Fruit fly (Drosophila melanogaster) Kc167 (cell line): ENCODE measurements around the gene CG31673.

Experiments
- Myc ChIP-seq: fragments of >200 bp; optimal IDR thresholded peaks from 2 replicates; lab custom pipeline; 2017; ENCODE audit warnings: missing external identifiers
- Sin3A ChIP-seq: fragments of >200 bp; optimal IDR thresholded peaks from 2 replicates; lab custom pipeline; 2018; ENCODE audit warnings: missing external identifiers
- h ChIP-seq: fragments of >200 bp; optimal IDR thresholded peaks from 3 replicates; lab custom pipeline; 2018; ENCODE audit warnings: missing external identifiers
- insv ChIP-seq: fragments of >200 bp; optimal IDR thresholded peaks from 3 replicates; lab custom pipeline; 2018; ENCODE audit warnings: missing external identifiers
- psq ChIP-seq: fragments of >200 bp; optimal IDR thresholded peaks from 2 replicates; lab custom pipeline; 2017; ENCODE audit warnings: missing external identifiers
- ttk ChIP-seq: sonication (Bioruptor generic); optimal IDR thresholded peaks from 2 replicates; lab custom pipeline; 2017; ENCODE audit warnings: missing external identifiers

The CG31673 gene

DNA sequence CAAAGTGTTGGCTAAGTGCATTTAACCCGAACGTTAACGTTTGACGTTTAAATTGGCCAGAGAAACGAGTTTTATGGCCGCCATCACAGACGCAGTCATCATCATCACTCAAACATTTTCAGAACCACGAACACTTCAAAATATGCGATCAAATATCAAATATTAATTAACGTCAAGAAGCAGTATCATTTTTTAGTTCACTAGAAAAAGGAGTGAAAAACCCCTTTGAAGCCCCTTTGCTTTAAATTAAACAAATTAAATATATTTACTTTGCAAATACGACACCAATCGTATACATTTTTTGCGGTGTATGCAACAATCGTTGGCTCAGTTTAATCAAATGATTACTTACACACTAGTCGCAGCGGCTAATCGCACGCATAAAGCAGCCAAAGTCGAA is 15.0 kb downstream of the CG31673 start:
- no peak for TF ChIP-seq insv (lab: Kevin White, UChicago)
- TF ChIP-seq Myc (lab: Kevin White, UChicago) = no peak
- TF ChIP-seq Sin3A (lab: Kevin White, UChicago) = no peak
- TF ChIP-seq h (lab: Kevin White, UChicago) = no peak
- no peak for TF ChIP-seq psq (lab: Kevin White, UChicago)
- TF ChIP-seq ttk (lab: Kevin White, UChicago) = no peak

DNA sequence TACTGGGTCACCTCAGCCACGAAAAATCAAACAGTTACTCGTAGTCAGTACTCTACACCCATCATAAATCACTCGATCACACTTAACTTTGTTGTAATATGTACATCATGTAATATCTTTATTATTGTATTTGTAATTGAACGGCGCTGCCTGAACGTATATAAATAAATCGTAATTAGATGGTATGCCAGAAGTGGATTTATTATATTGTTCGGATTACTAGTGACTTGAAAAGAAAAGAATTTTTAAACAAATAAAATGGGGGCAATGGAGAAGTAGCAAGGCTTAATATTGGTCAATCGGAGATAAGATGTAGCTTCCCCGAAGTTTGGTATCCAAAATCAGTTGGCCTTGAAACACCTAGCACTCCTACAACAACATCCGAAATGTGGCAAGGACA is 19.6 kb downstream of the CG31673 start, which contains the start of gene CG14402:
Gene CG14402 (plus strand): TSS at position 301 of the 400 bp plus-strand sequence.
- TF ChIP-seq insv (lab: Kevin White, UChicago) (no peak), psq (lab: Kevin White, UChicago) (no peak), Myc (lab: Kevin White, UChicago) (no peak)

DNA sequence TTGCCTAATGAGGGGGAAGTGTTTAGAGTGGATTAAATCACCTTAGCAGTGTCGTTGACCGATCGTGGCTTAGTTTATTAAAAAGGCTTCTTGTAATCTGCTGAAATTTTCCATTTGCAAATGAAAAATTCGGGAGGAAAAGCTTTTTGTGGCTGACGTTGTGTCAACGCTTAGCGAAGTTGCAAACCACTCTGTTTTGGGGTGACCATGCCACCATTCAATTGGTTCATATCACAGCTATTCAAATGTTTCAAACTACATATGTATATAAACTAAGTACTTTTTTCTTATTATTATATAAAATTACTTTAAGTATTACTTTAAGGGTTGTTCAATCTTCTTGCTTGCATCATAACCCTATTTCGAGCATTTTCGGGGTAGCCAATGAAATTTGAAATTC is 22.2 kb downstream of the CG31673 start:
- no peak for TF ChIP-seq insv (lab: Kevin White, UChicago)
- no peak for TF ChIP-seq psq (lab: Kevin White, UChicago)
- no peak for TF ChIP-seq Sin3A (lab: Kevin White, UChicago)
- no peak for TF ChIP-seq ttk (lab: Kevin White, UChicago)
- no peak for TF ChIP-seq h (lab: Kevin White, UChicago)
- no peak for TF ChIP-seq Myc (lab: Kevin White, UChicago)

dm6 chr2L:20852092-20852628 is 22.8 kb downstream of the CG31673 start, which contains the start of gene twit:
Gene twit (plus strand): TSS chr2L:20852578.
- TF ChIP-seq insv (lab: Kevin White, UChicago) (no peak), ttk (lab: Kevin White, UChicago) (no peak), Myc (lab: Kevin White, UChicago) (no peak), Sin3A (lab: Kevin White, UChicago) (no peak), psq (lab: Kevin White, UChicago) (no peak), h (lab: Kevin White, UChicago) (no peak)

DNA sequence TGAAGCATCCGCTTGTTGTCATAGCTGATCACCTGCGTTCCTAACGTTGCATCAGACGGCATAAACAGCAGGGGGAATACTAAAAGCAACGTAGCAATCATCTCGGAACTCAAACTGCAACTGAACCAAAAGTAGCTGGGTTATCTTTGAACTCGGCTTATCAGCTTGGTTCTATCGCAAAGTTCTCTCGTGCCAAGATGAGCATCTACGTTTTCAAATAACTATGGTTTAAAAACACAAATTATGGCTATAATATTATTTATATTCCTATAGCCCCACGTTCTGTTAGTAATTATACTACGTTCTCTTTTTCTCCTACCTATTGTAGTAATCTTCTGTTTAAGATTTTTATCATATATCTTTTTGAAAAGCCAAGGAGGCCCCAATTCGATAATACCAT is 28.4 kb downstream of the CG31673 start, which contains the start of gene CG14400:
Gene CG14400 (minus strand): TSS at position 101 of the 400 bp plus-strand sequence.
- TF ChIP-seq Myc (lab: Kevin White, UChicago) (no peak), h (lab: Kevin White, UChicago) (no peak), Sin3A (lab: Kevin White, UChicago) (no peak), insv (lab: Kevin White, UChicago) (no peak), ttk (lab: Kevin White, UChicago) (no peak), psq (lab: Kevin White, UChicago) (no peak)

dm6 chr2L:20858371-20859340 is 29.2 kb downstream of the CG31673 start, which contains the start of gene bero:
Gene bero (plus strand): TSS chr2L:20858695.
- no peak for TF ChIP-seq Myc (lab: Kevin White, UChicago)
- TF ChIP-seq Sin3A (lab: Kevin White, UChicago) = no peak
- no peak for TF ChIP-seq insv (lab: Kevin White, UChicago)

DNA sequence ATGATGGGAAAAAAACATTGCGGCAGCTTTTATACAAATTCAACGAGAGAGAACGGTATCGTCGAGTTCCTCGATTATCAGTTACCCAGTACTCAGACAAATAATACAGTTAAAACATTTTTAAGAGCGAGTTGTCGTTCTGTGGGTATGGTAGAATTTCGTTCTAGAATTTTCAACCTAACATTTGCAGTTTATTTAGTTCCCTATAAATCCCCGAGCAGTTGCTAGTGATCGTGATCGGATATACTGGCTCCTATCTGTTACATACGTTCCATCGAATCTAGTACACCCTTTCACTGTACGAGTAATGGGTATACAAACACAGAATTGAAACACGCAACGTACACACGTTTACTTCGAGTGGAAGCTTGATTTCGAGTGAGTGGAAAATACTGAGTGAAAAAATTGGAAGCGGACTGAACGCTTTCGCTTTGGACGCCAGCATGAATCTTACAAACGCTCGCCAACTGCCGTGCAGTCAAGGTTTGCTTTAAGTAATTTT is 35.4 kb downstream of the CG31673 start, which contains the start of gene CG9338:
Gene CG9338 (plus strand): TSS at position 452 of the 502 bp plus-strand sequence.
- TF ChIP-seq h (lab: Kevin White, UChicago) (no peak), ttk (lab: Kevin White, UChicago) (no peak), Myc (lab: Kevin White, UChicago) (no peak), insv (lab: Kevin White, UChicago) (no peak), Sin3A (lab: Kevin White, UChicago) (no peak), psq (lab: Kevin White, UChicago) (no peak)

DNA sequence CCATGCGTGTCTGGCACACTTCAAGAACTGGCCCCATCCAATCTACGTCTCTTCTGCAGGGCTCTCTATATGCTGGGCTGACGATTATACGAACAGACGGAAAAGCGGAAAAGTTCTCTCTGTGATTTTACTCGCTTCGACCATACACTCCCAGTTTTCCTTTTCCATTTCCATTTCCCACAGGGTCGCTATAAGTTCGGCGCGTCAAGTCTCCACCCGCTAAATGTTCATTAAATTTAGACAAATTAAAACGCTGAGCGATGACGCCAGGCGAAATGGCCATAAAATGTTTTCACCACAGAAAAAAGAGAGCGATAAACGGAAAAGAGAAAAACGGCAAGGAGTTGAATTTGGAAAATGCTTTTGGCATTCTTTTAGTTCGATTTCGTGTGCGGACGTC is 38.0 kb downstream of the CG31673 start, which contains the start of gene CG31675:
Gene CG31675 (plus strand): TSS at position 375 of the 400 bp plus-strand sequence.
- no peak for TF ChIP-seq insv (lab: Kevin White, UChicago)
- TF ChIP-seq h (lab: Kevin White, UChicago) = no peak
- no peak for TF ChIP-seq psq (lab: Kevin White, UChicago)
- no peak for TF ChIP-seq ttk (lab: Kevin White, UChicago)
- no peak for TF ChIP-seq Sin3A (lab: Kevin White, UChicago)
- no peak for TF ChIP-seq Myc (lab: Kevin White, UChicago)

- TF ChIP-seq Myc (lab: Kevin White, UChicago) (no peak), psq (lab: Kevin White, UChicago) (no peak), h (lab: Kevin White, UChicago) (no peak), ttk (lab: Kevin White, UChicago) (no peak)
These were observed 39.5 kb downstream of the CG31673 start for dm6 chr2L:20868921-20869320.

DNA sequence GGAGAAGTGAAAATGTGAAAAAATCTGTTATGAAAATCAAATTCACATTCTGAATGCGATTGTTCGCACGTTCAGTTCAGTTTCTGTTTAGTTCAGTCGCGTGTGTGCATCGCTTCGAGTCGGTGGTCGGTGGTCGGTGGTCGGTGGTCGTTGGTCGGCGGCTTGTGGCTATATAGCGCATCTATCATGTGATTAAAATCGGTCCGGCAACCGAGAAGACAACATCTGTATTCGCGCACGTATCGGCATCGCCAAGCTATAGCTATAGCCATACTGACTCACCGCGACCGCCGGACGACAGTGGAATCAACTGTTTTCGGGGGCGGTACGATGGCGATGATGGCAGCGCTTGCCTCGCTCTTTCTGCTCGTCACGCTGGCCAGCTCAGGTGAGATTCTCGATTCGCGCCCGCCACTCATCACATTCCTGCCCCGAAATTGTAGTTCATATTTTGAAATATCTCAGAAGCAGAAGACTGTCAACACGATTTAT is 40.4 kb downstream of the CG31673 start, which contains the start of gene CG14401:
Gene CG14401 (plus strand): TSS at position 51 of the 492 bp plus-strand sequence.
- TF ChIP-seq Myc (lab: Kevin White, UChicago) (no peak), Sin3A (lab: Kevin White, UChicago) (no peak), psq (lab: Kevin White, UChicago) (no peak), h (lab: Kevin White, UChicago) (no peak), insv (lab: Kevin White, UChicago) (no peak), ttk (lab: Kevin White, UChicago) (no peak)

DNA sequence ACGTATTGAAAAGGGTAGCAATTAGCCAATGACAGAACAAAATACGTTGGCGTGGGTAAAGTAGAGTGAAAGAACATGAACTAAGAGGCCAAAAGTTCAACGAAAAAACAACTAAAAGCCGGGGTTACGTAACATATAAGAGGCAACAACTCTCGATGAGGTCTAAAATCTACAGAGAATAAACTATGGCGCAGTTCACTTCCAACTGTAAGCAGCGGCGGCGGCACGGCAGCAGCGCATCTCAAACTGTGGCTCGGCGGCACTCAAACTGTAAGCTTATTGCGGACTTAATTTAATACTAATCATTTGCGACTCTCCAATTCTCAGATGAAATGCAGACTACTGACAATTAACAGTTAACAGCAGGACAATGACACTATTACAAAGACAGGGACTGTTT is 45.1 kb downstream of the CG31673 start:
- no peak for TF ChIP-seq insv (lab: Kevin White, UChicago)
- no peak for TF ChIP-seq Myc (lab: Kevin White, UChicago)
- no peak for TF ChIP-seq h (lab: Kevin White, UChicago)
- no peak for TF ChIP-seq Sin3A (lab: Kevin White, UChicago)
- no peak for TF ChIP-seq psq (lab: Kevin White, UChicago)
- no peak for TF ChIP-seq ttk (lab: Kevin White, UChicago)
